Worm (Caenorhabditis elegans) whole organism, L1 larva: ENCODE data around the gene gfi-3.

Experiments used
- F16B12.6 ChIP-seq: fragments of 150-350 bp; optimal IDR thresholded peaks from 2 replicates; lab custom pipeline; 2014; ENCODE audit warnings: missing biosample characterization, missing genetic modification characterization
- Y116A8C.19 ChIP-seq: sonication (generic microtip); optimal IDR thresholded peaks from 2 replicates; lab custom pipeline; 2016; ENCODE audit warnings: missing compliant biosample characterization, missing genetic modification characterization, borderline replicate concordance
- aha-1 ChIP-seq: fragments of 150-350 bp; optimal IDR thresholded peaks from 2 replicates; lab custom pipeline; 2014; ENCODE audit warnings: missing biosample characterization, missing genetic modification characterization
- aly-2 ChIP-seq: fragments of 150-350 bp; optimal IDR thresholded peaks from 2 replicates; lab custom pipeline; 2014; ENCODE audit warnings: missing biosample characterization, missing genetic modification characterization
- ama-1 ChIP-seq: fragments of 150-350 bp; optimal IDR thresholded peaks from 2 replicates; lab custom pipeline; 2014
- ceh-63 ChIP-seq: fragments of 200-800 bp; sonication (Bioruptor generic); optimal IDR thresholded peaks from 2 replicates; lab custom pipeline; 2018; ENCODE audit warnings: mild to moderate bottlenecking, missing genetic modification characterization, missing compliant biosample characterization
- ceh-88 ChIP-seq: fragments of 200-800 bp; sonication (Bioruptor generic); IDR thresholded peaks from 2 replicates; pipeline ENCODE4 v1.3.6; 2022; ENCODE audit warnings: missing genetic modification characterization, missing compliant biosample characterization
- ceh-90 ChIP-seq: sonication (generic microtip); optimal IDR thresholded peaks from 2 replicates; lab custom pipeline; 2016; ENCODE audit warnings: missing genetic modification characterization, missing compliant biosample characterization
- efl-1 ChIP-seq, 4 experiments: fragments of 150-350 bp; optimal IDR thresholded peaks in 3 of 4; peaks in 1 of 4; 1 replicate in 1 of 4; 2 replicates in 3 of 4; lab custom pipeline; 2014; ENCODE audit warnings: missing biosample characterization in 2 of 4, missing genetic modification characterization in 2 of 4, missing genetic modification reagents in 2 of 4
- ets-5 ChIP-seq: fragments of 200-800 bp; sonication (Bioruptor generic); IDR thresholded peaks from 2 replicates; pipeline ENCODE4 v1.3.6; 2022; ENCODE audit warnings: missing genetic modification characterization, missing compliant biosample characterization
- fkh-10 ChIP-seq: sonication (generic microtip); optimal IDR thresholded peaks from 2 replicates; lab custom pipeline; 2017; ENCODE audit warnings: missing biosample characterization, missing genetic modification reagents, missing genetic modification characterization
- grh-1 ChIP-seq: fragments of 200-800 bp; sonication (Bioruptor generic); IDR thresholded peaks from 2 replicates; pipeline ENCODE4 v1.3.6; 2022; ENCODE audit warnings: missing genetic modification reagents, missing genetic modification characterization, missing compliant biosample characterization
- hlh-17 ChIP-seq: fragments of 200-800 bp; sonication (Bioruptor generic); optimal IDR thresholded peaks from 2 replicates; lab custom pipeline; 2018; ENCODE audit warnings: missing genetic modification characterization, mild to moderate bottlenecking, missing compliant biosample characterization, moderate library complexity, borderline replicate concordance
- hlh-4 ChIP-seq: sonication (generic microtip); optimal IDR thresholded peaks from 2 replicates; lab custom pipeline; 2016; ENCODE audit warnings: mild to moderate bottlenecking, missing genetic modification characterization, missing compliant biosample characterization
- hpl-2 ChIP-seq: fragments of 150-350 bp; optimal IDR thresholded peaks from 2 replicates; lab custom pipeline; 2014; ENCODE audit warnings: missing biosample characterization, missing genetic modification reagents, missing genetic modification characterization
- irx-1 ChIP-seq: sonication (generic microtip); optimal IDR thresholded peaks from 2 replicates; lab custom pipeline; 2016; ENCODE audit warnings: missing genetic modification characterization, missing compliant biosample characterization
- jun-1 ChIP-seq: fragments of 150-350 bp; optimal IDR thresholded peaks from 2 replicates; lab custom pipeline; 2014; ENCODE audit warnings: missing biosample characterization, missing genetic modification reagents, missing genetic modification characterization
- lin-14 ChIP-seq: fragments of 200-800 bp; sonication (Bioruptor generic); optimal IDR thresholded peaks from 2 replicates; lab custom pipeline; 2018; ENCODE audit warnings: mild to moderate bottlenecking, missing genetic modification characterization, moderate library complexity, missing compliant biosample characterization
- lir-3 ChIP-seq: sonication (generic microtip); optimal IDR thresholded peaks from 2 replicates; lab custom pipeline; 2016; ENCODE audit warnings: mild to moderate bottlenecking, missing genetic modification characterization, moderate library complexity, missing compliant biosample characterization; ENCODE audit not compliant: poor library complexity
- lsy-2 ChIP-seq, 2 experiments: fragments of 150-350 bp; optimal IDR thresholded peaks; 2 replicates each; lab custom pipeline; 2014; ENCODE audit warnings: missing biosample characterization in 2 of 2, missing genetic modification characterization in 2 of 2
- mdl-1 ChIP-seq, 2 experiments: fragments of 150-350 bp; optimal IDR thresholded peaks; 2 replicates each; lab custom pipeline; 2014 to 2017; ENCODE audit warnings: missing biosample characterization in 2 of 2, missing genetic modification characterization in 2 of 2, inconsistent platforms in 1 of 2
- mef-2 ChIP-seq: fragments of 150-350 bp; optimal IDR thresholded peaks from 2 replicates; lab custom pipeline; 2014; ENCODE audit warnings: missing biosample characterization, missing genetic modification characterization
- nhr-47 ChIP-seq: sonication (generic microtip); optimal IDR thresholded peaks from 2 replicates; lab custom pipeline; 2016; ENCODE audit warnings: mild to moderate bottlenecking, missing genetic modification characterization, moderate library complexity, missing compliant biosample characterization
- nhr-71 ChIP-seq: sonication (generic microtip); optimal IDR thresholded peaks from 2 replicates; lab custom pipeline; 2016; ENCODE audit warnings: mild to moderate bottlenecking, missing genetic modification characterization, moderate library complexity, missing compliant biosample characterization
- nhr-85 ChIP-seq: sonication (generic microtip); peaks from one replicate; lab custom pipeline; 2016; ENCODE audit warnings: missing genetic modification characterization, inconsistent platforms, missing compliant biosample characterization
- pag-3 ChIP-seq: sonication (generic microtip); optimal IDR thresholded peaks from 2 replicates; lab custom pipeline; 2017; ENCODE audit warnings: missing genetic modification characterization, mild to moderate bottlenecking, missing compliant biosample characterization, antibody characterized with exemption, borderline replicate concordance; ENCODE audit not compliant: insufficient read depth
- pax-3 ChIP-seq: fragments of 200-800 bp; sonication (Bioruptor generic); optimal IDR thresholded peaks from 2 replicates; lab custom pipeline; 2018; ENCODE audit warnings: mild to moderate bottlenecking, missing genetic modification characterization, moderate library complexity, missing compliant biosample characterization
- pqm-1 ChIP-seq: sonication (generic microtip); optimal IDR thresholded peaks from 3 replicates; lab custom pipeline; 2017; ENCODE audit warnings: missing biosample characterization, missing genetic modification characterization
- rnt-1 ChIP-seq: sonication (generic microtip); optimal IDR thresholded peaks from 2 replicates; lab custom pipeline; 2016; ENCODE audit warnings: mild to moderate bottlenecking, missing genetic modification characterization, moderate library complexity, missing compliant biosample characterization
- sptf-1 ChIP-seq: fragments of 150-350 bp; optimal IDR thresholded peaks from 2 replicates; lab custom pipeline; 2014; ENCODE audit warnings: missing biosample characterization, missing genetic modification characterization
- sup-37 ChIP-seq: fragments of 200-800 bp; sonication (Bioruptor generic); optimal IDR thresholded peaks from 2 replicates; lab custom pipeline; 2018; ENCODE audit warnings: mild to moderate bottlenecking, missing genetic modification characterization, missing compliant biosample characterization
- swsn-7 ChIP-seq: sonication (generic microtip); optimal IDR thresholded peaks from 2 replicates; lab custom pipeline; 2016; ENCODE audit warnings: missing genetic modification characterization, missing compliant biosample characterization
- tbx-2 ChIP-seq: sonication (generic microtip); optimal IDR thresholded peaks from 2 replicates; lab custom pipeline; 2016; ENCODE audit warnings: missing genetic modification characterization, missing compliant biosample characterization
- unc-98 ChIP-seq: fragments of 200-800 bp; sonication (Bioruptor generic); IDR thresholded peaks from 2 replicates; pipeline ENCODE4 v1.3.6; 2022; ENCODE audit warnings: missing genetic modification characterization, missing compliant biosample characterization
- vab-15 ChIP-seq: sonication (generic microtip); optimal IDR thresholded peaks from 2 replicates; lab custom pipeline; 2017; ENCODE audit warnings: missing genotype, mild to moderate bottlenecking, missing genetic modification characterization, missing compliant biosample characterization
- ztf-4 ChIP-seq: fragments of 150-350 bp; optimal IDR thresholded peaks from 2 replicates; lab custom pipeline; 2014; ENCODE audit warnings: missing biosample characterization, missing genetic modification characterization

gfi-3 gene

DNA sequence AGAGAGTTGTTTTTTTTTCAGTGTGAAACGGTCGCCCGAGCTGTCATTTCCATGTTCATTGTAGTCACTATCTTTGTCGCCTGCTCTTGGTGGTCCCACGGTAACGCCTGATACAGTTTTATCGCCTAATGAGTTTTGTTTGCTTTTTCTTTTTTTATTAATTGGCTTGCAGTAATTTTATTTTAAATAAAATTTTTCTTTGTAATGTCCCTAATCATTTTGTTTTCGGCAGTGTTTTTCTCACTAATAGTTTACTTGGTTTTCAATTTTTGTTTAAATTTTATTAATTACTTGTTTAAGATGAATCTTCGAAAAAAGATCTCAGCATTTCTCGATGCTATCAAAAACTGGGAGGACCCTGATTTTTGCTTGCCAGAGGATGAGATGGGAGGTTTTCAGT is 14.8 kb upstream of the gfi-3 start, which contains the start of gene M163.22:
TSS of gene M163.22 (plus strand) at position 301 of the 400 bp plus-strand sequence.
- TF ChIP-seq sptf-1 (no peak), ets-5 (GFP tag; lab: Robert Waterston, UW) (no peak), efl-1 (optimal IDR thresholded peaks at IDR 0.05; lab: Kevin White, UChicago) (no peak), efl-1 (GFP tag; optimal IDR thresholded peaks at IDR 0.05 in 1 of 2; lab: Kevin White, UChicago) (peak in 1 of 2 experiments; percentile 68), pqm-1 (tag; lab: Kevin White, UChicago) (no peak)

DNA sequence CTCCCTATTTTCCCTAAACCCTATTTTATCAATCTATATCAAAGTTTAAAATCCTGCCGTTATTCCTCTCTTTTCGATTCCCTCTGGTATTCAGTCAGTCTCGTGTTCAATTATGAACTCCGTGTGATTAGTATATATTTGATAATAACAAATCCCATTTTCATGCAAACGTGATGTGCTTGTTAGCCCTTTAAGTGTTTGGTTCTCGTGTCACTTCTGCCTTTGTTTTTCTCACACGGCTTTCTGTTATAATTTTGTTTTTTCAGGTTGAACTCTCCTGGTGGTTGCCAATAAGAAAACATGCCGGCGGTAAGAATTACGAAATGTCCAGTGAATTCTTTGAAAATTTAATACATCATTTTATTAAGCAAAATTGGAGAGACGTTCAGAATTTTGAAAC is 13.8 kb upstream of the gfi-3 start, which contains the start of gene M163.21:
TSS of gene M163.21 (plus strand) at position 301 of the 400 bp plus-strand sequence.
- no peak for TF ChIP-seq aha-1 (tag; lab: Kevin White, UChicago)
- TF ChIP-seq lin-14 = no peak
- TF ChIP-seq swsn-7 = no peak
- no peak for TF ChIP-seq hlh-17 (GFP tag; lab: Kevin White, UChicago)
- TF ChIP-seq nhr-71 = no peak
- no peak for TF ChIP-seq Y116A8C.19 (tag; lab: Kevin White, UChicago)
- TF ChIP-seq sup-37 (GFP tag; lab: Kevin White, UChicago) = no peak
- no peak for TF ChIP-seq fkh-10 (GFP tag; lab: Kevin White, UChicago)
- TF ChIP-seq efl-1 (optimal IDR thresholded peaks at IDR 0.05; lab: Kevin White, UChicago) = no peak
- no peak for TF ChIP-seq efl-1 (GFP tag; optimal IDR thresholded peaks at IDR 0.05 in 1 of 2; lab: Kevin White, UChicago)
- no peak for TF ChIP-seq F16B12.6 (tag; lab: Kevin White, UChicago)
- no peak for TF ChIP-seq mef-2 (tag; lab: Kevin White, UChicago)
- no peak for TF ChIP-seq nhr-85 (tag; lab: Kevin White, UChicago)
- TF ChIP-seq vab-15 = no peak
- no peak for TF ChIP-seq pax-3

DNA sequence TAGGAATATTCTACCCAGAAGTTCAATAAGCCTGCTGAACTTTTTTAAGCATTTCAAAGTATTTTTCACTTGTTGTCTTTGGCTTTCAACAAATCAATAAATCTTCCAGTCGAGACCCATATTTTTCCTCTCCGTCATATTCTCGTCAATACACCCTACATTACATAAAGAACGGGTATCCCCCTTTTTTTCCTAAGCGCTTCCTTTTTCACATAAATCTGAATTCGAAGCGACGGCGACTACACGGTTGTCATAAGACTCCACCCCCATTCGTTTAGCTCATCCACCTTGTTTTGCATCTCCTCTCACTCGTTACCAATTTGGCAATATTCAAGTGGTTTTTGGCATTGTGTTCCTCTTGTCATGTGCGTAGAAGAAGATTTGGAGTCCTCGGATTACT is 11.1 kb upstream of the gfi-3 start, which contains the start of gene M163.9:
TSS of gene M163.9 (plus strand) at position 301 of the 400 bp plus-strand sequence.
- TF ChIP-seq hlh-17 (GFP tag; lab: Kevin White, UChicago) (no peak), swsn-7 (no peak), ceh-63 (GFP tag; lab: Kevin White, UChicago) (no peak), irx-1 (tag; lab: Kevin White, UChicago) (no peak), lsy-2 (tag; optimal IDR thresholded peaks at IDR 0.05; lab: Kevin White, UChicago) (no peak), ztf-4 (tag; lab: Kevin White, UChicago) (no peak), lir-3 (tag; lab: Kevin White, UChicago) (no peak), jun-1 (tag; lab: Kevin White, UChicago) (no peak), hlh-4 (tag; lab: Kevin White, UChicago) (no peak), pag-3 (no peak)

DNA sequence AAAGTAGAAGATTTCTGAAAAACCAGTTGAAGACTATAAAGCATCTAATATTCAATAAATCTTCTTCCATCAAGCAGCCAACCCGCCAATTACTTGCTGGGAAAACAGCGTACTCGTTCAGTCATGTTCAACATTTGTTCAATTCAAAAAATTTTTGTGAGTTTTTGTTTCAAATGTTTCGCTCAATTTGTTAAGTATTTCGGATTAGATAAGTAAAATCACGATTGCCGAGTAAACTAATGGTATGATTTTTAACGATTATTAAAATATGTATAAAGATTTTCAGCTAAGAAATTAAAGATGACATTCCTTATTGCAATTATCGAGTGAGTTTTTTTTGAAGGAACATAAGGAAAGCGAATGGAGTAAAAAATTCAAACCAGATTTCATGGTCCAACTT is 9.7 kb upstream of the gfi-3 start, which contains the start of gene M163.10:
TSS of gene M163.10 (plus strand) at position 301 of the 400 bp plus-strand sequence.
- TF ChIP-seq rnt-1 (tag; lab: Kevin White, UChicago) (no peak), ceh-90 (tag; lab: Kevin White, UChicago) (no peak), aha-1 (tag; lab: Kevin White, UChicago) (no peak), ama-1 (lab: Kevin White, UChicago) (no peak), nhr-85 (tag; lab: Kevin White, UChicago) (no peak), ceh-88 (GFP tag; lab: Robert Waterston, UW) (no peak), ets-5 (GFP tag; lab: Robert Waterston, UW) (no peak), tbx-2 (tag; lab: Kevin White, UChicago) (no peak), jun-1 (tag; lab: Kevin White, UChicago) (no peak), unc-98 (GFP tag; lab: Robert Waterston, UW) (no peak), grh-1 (no peak), mdl-1 (tag; optimal IDR thresholded peaks at IDR 0.05; lab: Kevin White, UChicago) (no peak), hpl-2 (GFP tag; lab: Kevin White, UChicago) (no peak), lin-14 (no peak), nhr-47 (tag; lab: Kevin White, UChicago) (no peak), mef-2 (tag; lab: Kevin White, UChicago) (no peak), sptf-1 (no peak), aly-2 (tag; lab: Kevin White, UChicago) (no peak)
